Worm (Caenorhabditis elegans) whole organism, midembryonic: ENCODE results near the gene cisd-3.2.

Source experiments
- T22C8.4 ChIP-seq: fragments of 200-800 bp; sonication (Bioruptor generic); IDR thresholded peaks from 2 replicates; pipeline ENCODE4 v1.3.6; 2022; ENCODE audit warnings: missing genetic modification characterization, missing compliant biosample characterization
- klf-2 ChIP-seq: fragments of 200-800 bp; sonication (Bioruptor generic); conservative IDR thresholded peaks from 2 replicates; pipeline ENCODE4 v1.3.6; 2022; ENCODE audit warnings: missing genetic modification reagents, missing genetic modification characterization, missing compliant biosample characterization
- med-1 ChIP-seq: sonication (generic microtip); optimal IDR thresholded peaks from 2 replicates; lab custom pipeline; 2017; ENCODE audit warnings: missing genetic modification characterization, mild to moderate bottlenecking, missing compliant biosample characterization, antibody characterized with exemption, missing genetic modification reagents; ENCODE audit not compliant: insufficient read depth
- tab-1 ChIP-seq: fragments of 200-800 bp; sonication (Bioruptor generic); IDR thresholded peaks from 2 replicates; pipeline ENCODE4 v1.3.6; 2022; ENCODE audit warnings: missing genetic modification characterization, missing compliant biosample characterization

DNA sequence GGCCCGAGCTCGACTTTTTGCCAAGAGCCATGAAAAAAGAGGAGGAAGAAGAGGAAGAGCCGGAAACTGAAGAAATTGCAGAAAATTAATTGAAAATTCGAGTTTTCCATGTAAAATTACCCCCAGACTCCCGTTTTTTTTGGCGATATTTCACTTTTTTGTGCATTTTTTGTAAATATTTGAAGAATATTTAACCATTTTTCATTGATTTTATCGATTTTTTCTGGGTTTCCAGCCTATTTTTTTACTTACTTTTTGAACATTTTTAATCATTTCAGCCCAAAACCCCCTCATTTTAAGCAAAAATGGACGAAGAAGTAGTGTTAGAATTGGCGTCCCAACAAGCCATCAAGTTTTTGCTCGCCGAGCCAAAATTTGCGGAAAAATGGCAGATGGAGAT is 36.2 kb downstream of the cisd-3.2 start, which contains the start of gene Y22D7AL.7:
- TF ChIP-seq tab-1 (no peak), klf-2 (GFP tag; lab: Robert Waterston, UW) (no peak), med-1 (GFP tag; lab: Kevin White, UChicago) (no peak), T22C8.4 (GFP tag; lab: Robert Waterston, UW) (no peak)
